Worm (Caenorhabditis elegans): ENCODE results near the gene Y54G11A.1.
A peak's percentile ranks its signal among the peaks of the same experiment; 100 is the strongest.

Y54G11A.1 gene

ce11 chrII:14249489-14249888, 19.5 kb downstream of the Y54G11A.1 start (continued):
- TF ChIP-seq unc-30 (tag; optimal IDR thresholded peaks at IDR 0.05) (no peak), ceh-88 (GFP tag; IDR thresholded peaks at IDR 0.05) (no peak), ztf-11 (tag; optimal IDR thresholded peaks at IDR 0.05) (no peak), ama-1 (optimal IDR thresholded peaks at IDR 0.05) (no peak), vab-15 (tag; optimal IDR thresholded peaks at IDR 0.05) (no peak), lin-39 (tag; optimal IDR thresholded peaks at IDR 0.05) (no peak), zip-4 (GFP tag; optimal IDR thresholded peaks at IDR 0.05) (no peak), nhr-20 (tag; optimal IDR thresholded peaks at IDR 0.05) (peak; percentile 52), lir-3 (tag; optimal IDR thresholded peaks at IDR 0.05; ENCODE audit: poor library complexity) (peak; percentile 17), nhr-71 (tag; optimal IDR thresholded peaks at IDR 0.05) (peak; percentile 67), ceh-8 (GFP tag; optimal IDR thresholded peaks at IDR 0.05) (no peak), isw-1 (GFP tag; IDR thresholded peaks at IDR 0.05) (no peak), unc-98 (GFP tag; IDR thresholded peaks at IDR 0.05) (no peak), hpl-2 (GFP tag; optimal IDR thresholded peaks at IDR 0.05) (no peak), hlh-4 (tag; optimal IDR thresholded peaks at IDR 0.05) (no peak), ceh-63 (GFP tag; optimal IDR thresholded peaks at IDR 0.05) (no peak), rnt-1 (tag; optimal IDR thresholded peaks at IDR 0.05) (peak; percentile 34), fkh-8 (tag; optimal IDR thresholded peaks at IDR 0.05) (no peak), efl-1 (optimal IDR thresholded peaks at IDR 0.05) (peak; percentile 55 to 60), efl-1 (GFP tag; optimal IDR thresholded peaks at IDR 0.05 in 1 of 2) (peak; percentile 62 to 95), zag-1 (tag; optimal IDR thresholded peaks at IDR 0.05) (no peak), nhr-47 (tag; optimal IDR thresholded peaks at IDR 0.05) (peak; percentile 46), nhr-85 (tag) (no peak), swsn-7 (tag; optimal IDR thresholded peaks at IDR 0.05) (peak; percentile 50), nhr-19 (GFP tag; conservative IDR thresholded peaks at IDR 0.05) (peak; percentile 5; the same call in 1 of the 2 replicates), mdl-1 (tag; optimal IDR thresholded peaks at IDR 0.05) (peak in 1 of 2 experiments; percentile 71), aha-1 (tag; optimal IDR thresholded peaks at IDR 0.05) (no peak), lin-35 (GFP tag; optimal IDR thresholded peaks at IDR 0.05) (peak; percentile 63 to 65), snu-23 (GFP tag; optimal IDR thresholded peaks at IDR 0.05) (peak; percentile 69), fkh-10 (GFP tag; optimal IDR thresholded peaks at IDR 0.05) (no peak), lsy-2 (tag; optimal IDR thresholded peaks at IDR 0.05) (peak; percentile 40 to 54), lin-15B (tag; optimal IDR thresholded peaks at IDR 0.05) (no peak), C16A3.4 (tag; optimal IDR thresholded peaks at IDR 0.05) (peak; percentile 28), pag-3 (tag; optimal IDR thresholded peaks at IDR 0.05; ENCODE audit: borderline replicate concordance, insufficient read depth) (no peak), irx-1 (tag; optimal IDR thresholded peaks at IDR 0.05) (no peak)

- TF ChIP-seq fos-1 (tag; optimal IDR thresholded peaks at IDR 0.05) (no peak), mdl-1 (tag; optimal IDR thresholded peaks at IDR 0.05) (peak in 1 of 2 experiments; percentile 43), snpc-4 (tag; optimal IDR thresholded peaks at IDR 0.05) (no peak), dpl-1 (GFP tag; optimal IDR thresholded peaks at IDR 0.05) (peak in 2 of 3 experiments; percentile 37 to 38), ama-1 (optimal IDR thresholded peaks at IDR 0.05) (no peak), mab-9 (GFP tag; IDR thresholded peaks at IDR 0.05) (no peak), sup-37 (GFP tag; optimal IDR thresholded peaks at IDR 0.05) (no peak), F16B12.6 (tag; optimal IDR thresholded peaks at IDR 0.05) (no peak), blmp-1 (tag; optimal IDR thresholded peaks at IDR 0.05) (peak; percentile 77), sptf-1 (tag; optimal IDR thresholded peaks at IDR 0.05) (no peak), hlh-17 (GFP tag; optimal IDR thresholded peaks at IDR 0.05; ENCODE audit: borderline replicate concordance) (no peak), nhr-90 (tag; optimal IDR thresholded peaks at IDR 0.05; ENCODE audit: poor library complexity) (no peak), zag-1 (tag; optimal IDR thresholded peaks at IDR 0.05) (no peak), xbp-1 (tag; optimal IDR thresholded peaks at IDR 0.05) (no peak), vab-15 (tag; optimal IDR thresholded peaks at IDR 0.05) (no peak), mep-1 (tag; optimal IDR thresholded peaks at IDR 0.05) (peak; percentile 54), fkh-10 (GFP tag; optimal IDR thresholded peaks at IDR 0.05) (no peak), nhr-84 (tag; optimal IDR thresholded peaks at IDR 0.05) (no peak), sox-4 (tag; optimal IDR thresholded peaks at IDR 0.05) (no peak), pqm-1 (tag; optimal IDR thresholded peaks at IDR 0.05) (no peak), lin-39 (tag; optimal IDR thresholded peaks at IDR 0.05) (no peak), nhr-85 (tag) (no peak), grh-1 (GFP tag; IDR thresholded peaks at IDR 0.05) (no peak), aha-1 (tag; optimal IDR thresholded peaks at IDR 0.05) (no peak), efl-3 (GFP tag; optimal IDR thresholded peaks at IDR 0.05) (no peak)
These were observed 21.1 kb downstream of the Y54G11A.1 start for ce11 chrII:14247748-14248502.
